Worm (Caenorhabditis elegans) whole organism, L1 larva: Measurements from ENCODE around the gene ZC449.4.

Experiments used
- C04F5.9 ChIP-seq: sonication (generic microtip); optimal IDR thresholded peaks from 2 replicates; lab custom pipeline; 2016; ENCODE audit warnings: missing genetic modification characterization, missing compliant biosample characterization
- C16A3.4 ChIP-seq: fragments of 150-350 bp; optimal IDR thresholded peaks from 2 replicates; lab custom pipeline; 2014; ENCODE audit warnings: missing biosample characterization, missing genetic modification characterization
- C34B4.2 ChIP-seq: sonication (generic microtip); optimal IDR thresholded peaks from 2 replicates; lab custom pipeline; 2017; ENCODE audit warnings: mild to moderate bottlenecking, missing genetic modification characterization, missing compliant biosample characterization
- alr-1 ChIP-seq: fragments of 200-800 bp; sonication (Bioruptor generic); optimal IDR thresholded peaks from 2 replicates; lab custom pipeline; 2018; ENCODE audit warnings: borderline replicate concordance, mild to moderate bottlenecking, missing genetic modification characterization, missing compliant biosample characterization
- aly-2 ChIP-seq: fragments of 150-350 bp; optimal IDR thresholded peaks from 2 replicates; lab custom pipeline; 2014; ENCODE audit warnings: missing biosample characterization, missing genetic modification characterization
- dsc-1 ChIP-seq: sonication (generic microtip); optimal IDR thresholded peaks from 2 replicates; lab custom pipeline; 2016; ENCODE audit warnings: mild to moderate bottlenecking, missing genetic modification characterization, missing compliant biosample characterization
- efl-1 ChIP-seq, 4 experiments: fragments of 150-350 bp; optimal IDR thresholded peaks in 3 of 4; peaks in 1 of 4; 1 replicate in 1 of 4; 2 replicates in 3 of 4; lab custom pipeline; 2014; ENCODE audit warnings: missing biosample characterization in 2 of 4, missing genetic modification characterization in 2 of 4, missing genetic modification reagents in 2 of 4
- efl-3 ChIP-seq: fragments of 200-800 bp; sonication (Bioruptor generic); optimal IDR thresholded peaks from 2 replicates; lab custom pipeline; 2018; ENCODE audit warnings: mild to moderate bottlenecking, missing genetic modification characterization, missing compliant biosample characterization
- egl-13 ChIP-seq: sonication (generic microtip); optimal IDR thresholded peaks from 2 replicates; lab custom pipeline; 2016; ENCODE audit warnings: missing genotype, missing genetic modification reagents, missing genetic modification characterization, missing compliant biosample characterization
- elt-2 ChIP-seq: sonication (generic microtip); optimal IDR thresholded peaks from 2 replicates; lab custom pipeline; 2016; ENCODE audit warnings: missing genetic modification characterization, mild to moderate bottlenecking, inconsistent platforms, missing compliant biosample characterization, missing genetic modification reagents
- fkh-4 ChIP-seq: sonication (generic microtip); optimal IDR thresholded peaks from 2 replicates; lab custom pipeline; 2016; ENCODE audit warnings: missing compliant biosample characterization, missing genetic modification characterization, borderline replicate concordance
- fkh-8 ChIP-seq: sonication (generic microtip); optimal IDR thresholded peaks from 2 replicates; lab custom pipeline; 2016; ENCODE audit warnings: mild to moderate bottlenecking, missing genetic modification characterization, missing compliant biosample characterization
- hlh-17 ChIP-seq: fragments of 200-800 bp; sonication (Bioruptor generic); optimal IDR thresholded peaks from 2 replicates; lab custom pipeline; 2018; ENCODE audit warnings: missing genetic modification characterization, mild to moderate bottlenecking, missing compliant biosample characterization, moderate library complexity, borderline replicate concordance
- irx-1 ChIP-seq: sonication (generic microtip); optimal IDR thresholded peaks from 2 replicates; lab custom pipeline; 2016; ENCODE audit warnings: missing genetic modification characterization, missing compliant biosample characterization
- jun-1 ChIP-seq: fragments of 150-350 bp; optimal IDR thresholded peaks from 2 replicates; lab custom pipeline; 2014; ENCODE audit warnings: missing biosample characterization, missing genetic modification reagents, missing genetic modification characterization
- lin-13 ChIP-seq: fragments of 150-350 bp; optimal IDR thresholded peaks from 2 replicates; lab custom pipeline; 2014; ENCODE audit warnings: missing biosample characterization, missing genetic modification reagents, missing genetic modification characterization
- lin-14 ChIP-seq: fragments of 200-800 bp; sonication (Bioruptor generic); optimal IDR thresholded peaks from 2 replicates; lab custom pipeline; 2018; ENCODE audit warnings: mild to moderate bottlenecking, missing genetic modification characterization, moderate library complexity, missing compliant biosample characterization
- lir-3 ChIP-seq: sonication (generic microtip); optimal IDR thresholded peaks from 2 replicates; lab custom pipeline; 2016; ENCODE audit warnings: mild to moderate bottlenecking, missing genetic modification characterization, moderate library complexity, missing compliant biosample characterization; ENCODE audit not compliant: poor library complexity
- mab-9 ChIP-seq: fragments of 200-800 bp; sonication (Bioruptor generic); IDR thresholded peaks from 2 replicates; pipeline ENCODE4 v1.3.6; 2022; ENCODE audit warnings: missing genetic modification reagents, missing genetic modification characterization, missing compliant biosample characterization
- nhr-11 ChIP-seq: fragments of 150-350 bp; optimal IDR thresholded peaks from 2 replicates; lab custom pipeline; 2014; ENCODE audit warnings: missing biosample characterization, missing genetic modification characterization
- nhr-12 ChIP-seq: sonication (generic microtip); optimal IDR thresholded peaks from 2 replicates; lab custom pipeline; 2017; ENCODE audit warnings: missing biosample characterization, missing genetic modification characterization
- nhr-76 ChIP-seq: sonication (generic microtip); optimal IDR thresholded peaks from 2 replicates; lab custom pipeline; 2017; ENCODE audit warnings: missing biosample characterization, missing genetic modification characterization
- nhr-84 ChIP-seq: sonication (generic microtip); optimal IDR thresholded peaks from 2 replicates; lab custom pipeline; 2017; ENCODE audit warnings: missing biosample characterization, missing genetic modification characterization
- nhr-85 ChIP-seq: sonication (generic microtip); peaks from one replicate; lab custom pipeline; 2016; ENCODE audit warnings: missing genetic modification characterization, inconsistent platforms, missing compliant biosample characterization
- pag-3 ChIP-seq: sonication (generic microtip); optimal IDR thresholded peaks from 2 replicates; lab custom pipeline; 2017; ENCODE audit warnings: missing genetic modification characterization, mild to moderate bottlenecking, missing compliant biosample characterization, antibody characterized with exemption, borderline replicate concordance; ENCODE audit not compliant: insufficient read depth
- skn-1 ChIP-seq: fragments of 150-350 bp; optimal IDR thresholded peaks from 2 replicates; lab custom pipeline; 2014; ENCODE audit warnings: missing biosample characterization, missing genetic modification characterization
- snpc-4 ChIP-seq: fragments of 150-350 bp; optimal IDR thresholded peaks from 2 replicates; lab custom pipeline; 2014; ENCODE audit warnings: missing biosample characterization, missing genetic modification characterization
- sox-4 ChIP-seq: sonication (generic microtip); optimal IDR thresholded peaks from 2 replicates; lab custom pipeline; 2016; ENCODE audit warnings: missing genetic modification characterization, missing compliant biosample characterization
- sptf-1 ChIP-seq: fragments of 150-350 bp; optimal IDR thresholded peaks from 2 replicates; lab custom pipeline; 2014; ENCODE audit warnings: missing biosample characterization, missing genetic modification characterization
- tbx-2 ChIP-seq: sonication (generic microtip); optimal IDR thresholded peaks from 2 replicates; lab custom pipeline; 2016; ENCODE audit warnings: missing genetic modification characterization, missing compliant biosample characterization
- unc-130 ChIP-seq: fragments of 150-350 bp; optimal IDR thresholded peaks from 2 replicates; lab custom pipeline; 2017; ENCODE audit warnings: missing biosample characterization, missing genetic modification characterization, inconsistent platforms
- unc-62 ChIP-seq: fragments of 150-350 bp; optimal IDR thresholded peaks from 2 replicates; lab custom pipeline; 2014; ENCODE audit warnings: missing biosample characterization, missing genetic modification reagents, missing genetic modification characterization
- unc-98 ChIP-seq: fragments of 200-800 bp; sonication (Bioruptor generic); IDR thresholded peaks from 2 replicates; pipeline ENCODE4 v1.3.6; 2022; ENCODE audit warnings: missing genetic modification characterization, missing compliant biosample characterization
- zag-1 ChIP-seq: fragments of 150-350 bp; optimal IDR thresholded peaks from 2 replicates; lab custom pipeline; 2014; ENCODE audit warnings: missing biosample characterization, missing genetic modification characterization
- ztf-11 ChIP-seq, 2 experiments: sonication (generic microtip); optimal IDR thresholded peaks; 2 replicates each; lab custom pipeline; 2016 to 2017; ENCODE audit warnings: missing genetic modification characterization in 2 of 2, missing biosample characterization in 1 of 2, missing compliant biosample characterization in 1 of 2
- ztf-4 ChIP-seq: fragments of 150-350 bp; optimal IDR thresholded peaks from 2 replicates; lab custom pipeline; 2014; ENCODE audit warnings: missing biosample characterization, missing genetic modification characterization

ZC449.4 gene

DNA sequence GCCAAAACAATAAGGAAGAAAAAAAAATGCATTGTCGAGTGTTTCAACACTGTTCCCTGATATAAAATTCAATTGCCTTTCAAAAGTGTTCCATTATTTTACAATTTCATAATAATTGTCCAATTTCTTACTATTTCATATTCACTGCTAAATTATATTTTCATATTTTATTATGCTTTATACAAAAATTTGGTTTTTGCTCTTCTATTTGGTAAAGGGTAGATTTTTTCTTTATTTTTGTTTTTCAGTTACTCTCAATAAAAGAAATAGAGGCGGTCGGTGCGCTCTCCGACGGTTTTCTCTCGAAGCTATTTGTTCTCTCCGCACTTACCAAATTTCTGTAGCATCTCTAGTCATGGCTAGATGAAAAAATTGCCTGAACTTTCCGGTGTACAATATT is 16.2 kb downstream of the ZC449.4 start, which contains the start of gene sek-3:
Gene sek-3 (plus strand): TSS at position 301 of the 400 bp plus-strand sequence.
- TF ChIP-seq jun-1 (tag; lab: Kevin White, UChicago) (no peak), fkh-4 (tag; lab: Kevin White, UChicago) (no peak), aly-2 (no peak), ztf-11 (tag; optimal IDR thresholded peaks at IDR 0.05; lab: Kevin White, UChicago) (no peak), zag-1 (tag; lab: Kevin White, UChicago) (no peak), ztf-4 (tag; lab: Kevin White, UChicago) (no peak), pag-3 (tag; lab: Kevin White, UChicago) (no peak), efl-3 (GFP tag; lab: Kevin White, UChicago) (no peak), elt-2 (tag; lab: Kevin White, UChicago) (no peak), irx-1 (tag; lab: Kevin White, UChicago) (no peak), nhr-11 (tag; lab: Kevin White, UChicago) (no peak), lin-14 (no peak), unc-62 (GFP tag; lab: Kevin White, UChicago) (no peak), mab-9 (GFP tag; lab: Robert Waterston, UW) (no peak), dsc-1 (tag; lab: Kevin White, UChicago) (no peak), lin-13 (GFP tag; lab: Kevin White, UChicago) (no peak), lir-3 (tag; lab: Kevin White, UChicago) (no peak)
- TF ChIP-seq, all 84 proteins: peak for 0

DNA sequence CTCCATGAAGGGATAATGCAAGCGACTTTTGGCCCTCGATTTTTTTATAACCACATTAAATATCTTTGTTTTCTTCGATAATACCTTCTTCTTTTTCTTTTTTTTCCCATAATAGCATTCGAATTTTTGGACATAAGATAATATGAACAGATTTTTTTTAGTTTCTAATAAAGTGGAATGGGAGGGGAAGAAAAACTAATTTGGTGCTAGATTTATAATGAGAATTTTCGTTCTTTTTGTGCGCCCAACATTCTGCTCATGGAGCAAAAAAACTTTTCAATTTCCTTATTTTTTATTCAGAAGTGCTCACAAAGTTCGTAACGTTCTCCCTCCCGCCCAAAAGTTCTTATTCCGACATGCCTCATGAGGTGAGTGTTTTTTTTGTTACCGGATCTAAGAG is 18.0 kb downstream of the ZC449.4 start, which contains the start of gene ZC449.8:
Gene ZC449.8 (plus strand): TSS at position 301 of the 400 bp plus-strand sequence.
- no peak for TF ChIP-seq skn-1 (tag; lab: Kevin White, UChicago)
- no peak for TF ChIP-seq fkh-8 (tag; lab: Kevin White, UChicago)
- no peak for TF ChIP-seq sptf-1
- no peak for TF ChIP-seq hlh-17 (GFP tag; lab: Kevin White, UChicago)
- no peak for TF ChIP-seq sox-4 (tag; lab: Kevin White, UChicago)
- no peak for TF ChIP-seq nhr-85
- TF ChIP-seq alr-1 (tag; lab: Kevin White, UChicago), result no peak
- TF ChIP-seq unc-98 (GFP tag; lab: Robert Waterston, UW), result no peak
- TF ChIP-seq tbx-2, result no peak
- no peak for TF ChIP-seq C34B4.2
- TF ChIP-seq nhr-84 (tag; lab: Kevin White, UChicago), result no peak
- no peak for TF ChIP-seq C16A3.4
- TF ChIP-seq, all 84 proteins: peak for 0

DNA sequence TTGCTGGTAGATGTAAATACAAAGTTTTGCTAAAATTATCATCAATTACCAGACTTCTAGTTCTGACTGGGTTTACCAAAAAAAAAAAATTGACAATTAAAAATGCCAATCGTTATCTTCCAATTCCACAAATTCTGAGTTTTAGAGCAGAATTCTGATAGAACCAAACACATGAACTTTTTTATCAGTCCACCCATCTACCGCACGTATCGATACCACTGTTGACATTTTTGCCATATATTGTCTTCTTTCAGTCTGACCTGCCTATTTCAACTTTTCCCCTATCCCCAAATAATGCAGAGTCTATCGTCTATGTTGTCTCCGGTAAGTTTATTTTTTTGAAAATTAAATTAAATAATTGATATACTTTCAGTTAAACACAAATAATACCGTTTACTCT is 19.9 kb downstream of the ZC449.4 start, which contains the start of gene ZC449.7:
Gene ZC449.7 (plus strand): TSS at position 249 of the 400 bp plus-strand sequence.
- TF ChIP-seq nhr-84 (tag; lab: Kevin White, UChicago), result no peak
- TF ChIP-seq egl-13 (tag; lab: Kevin White, UChicago), result no peak
- no peak for TF ChIP-seq fkh-4 (tag; lab: Kevin White, UChicago)
- peak; percentile 39 for TF ChIP-seq elt-2 (tag; lab: Kevin White, UChicago)
- no peak for TF ChIP-seq unc-130 (tag; lab: Kevin White, UChicago)
- TF ChIP-seq C04F5.9 (tag; lab: Kevin White, UChicago), result no peak
- TF ChIP-seq snpc-4 (tag; lab: Kevin White, UChicago), result no peak

DNA sequence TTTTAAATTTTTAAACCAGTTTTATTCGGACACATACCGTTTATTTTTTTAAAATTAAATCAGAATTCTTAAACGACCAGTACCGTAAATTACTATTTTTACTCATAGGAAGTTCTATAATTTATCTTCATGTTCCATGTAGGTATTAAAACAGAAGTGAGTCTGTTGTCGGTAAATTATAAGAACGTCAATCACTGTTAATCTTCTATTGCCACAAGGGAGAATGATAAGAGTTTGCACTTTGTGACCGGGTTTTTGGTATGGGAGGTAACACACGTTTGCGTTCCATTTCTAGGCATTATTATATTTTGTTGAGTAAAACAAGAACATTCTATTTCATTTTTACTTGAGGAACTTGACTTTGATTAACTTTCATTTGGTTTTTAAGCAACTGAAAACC is 24.8 kb downstream of the ZC449.4 start, which contains the start of gene hsd-3:
Gene hsd-3 (plus strand): TSS at position 301 of the 400 bp plus-strand sequence.
- TF ChIP-seq nhr-85, result no peak
- TF ChIP-seq nhr-12, result no peak
- TF ChIP-seq nhr-76 (tag; lab: Kevin White, UChicago), result no peak
- no peak for TF ChIP-seq efl-1 (optimal IDR thresholded peaks at IDR 0.05; lab: Kevin White, UChicago)
- no peak for TF ChIP-seq efl-1 (GFP tag; optimal IDR thresholded peaks at IDR 0.05 in 1 of 2; lab: Kevin White, UChicago)
- TF ChIP-seq egl-13 (tag; lab: Kevin White, UChicago), result no peak
